Worm (Caenorhabditis elegans): ENCODE measurements around the gene C50E3.5.

ce11 chrV:7626550-7626949, 38.8 kb downstream of the C50E3.5 start, which contains the start of gene F07C4.6:
- TF ChIP-seq Y53G8AR.9 (GFP tag; conservative IDR thresholded peaks at IDR 0.05) (no peak), madf-8 (GFP tag; conservative IDR thresholded peaks at IDR 0.05) (no peak), ceh-91 (GFP tag; IDR thresholded peaks at IDR 0.05) (no peak), ets-4 (GFP tag; optimal IDR thresholded peaks at IDR 0.05) (no peak), fkh-3 (tag; optimal IDR thresholded peaks at IDR 0.05) (no peak), cebp-1 (GFP tag; IDR thresholded peaks at IDR 0.05) (no peak), cebp-1 (tag; optimal IDR thresholded peaks at IDR 0.05) (no peak), F33H1.4 (GFP tag; IDR thresholded peaks at IDR 0.05) (no peak), F39B2.1 (GFP tag; IDR thresholded peaks at IDR 0.05) (no peak), ceh-79 (tag; optimal IDR thresholded peaks at IDR 0.05) (no peak)

Measured in whole organism, young adult.